Fruit fly (Drosophila melanogaster) whole organism, embryonic: ENCODE data around the gene CG3149.
A peak's percentile ranks its signal among the peaks of the same experiment; 100 is the strongest.

Experiments
- Abd-B ChIP-seq: fragments of 200-800 bp; sonication (Bioruptor generic); optimal IDR thresholded peaks from 2 replicates; lab custom pipeline; 2018; ENCODE audit warnings: missing biosample characterization, mild to moderate bottlenecking, missing genetic modification characterization, moderate library complexity
- B-H1 ChIP-seq: fragments of 200-800 bp; sonication (Bioruptor generic); IDR thresholded peaks from 3 replicates; pipeline ENCODE4 v1.3.6; 2022; ENCODE audit warnings: missing biosample characterization, missing genetic modification characterization
- CG10431 ChIP-seq: fragments of 200-800 bp; sonication (Bioruptor generic); optimal IDR thresholded peaks from 3 replicates; lab custom pipeline; 2018; ENCODE audit warnings: missing biosample characterization, mild to moderate bottlenecking, missing genetic modification characterization
- CG10543 ChIP-seq: fragments of 200-800 bp; sonication (Bioruptor generic); optimal IDR thresholded peaks from 3 replicates; lab custom pipeline; 2017; ENCODE audit warnings: missing biosample characterization, mild to moderate bottlenecking, missing genetic modification characterization, moderate library complexity
- CG10654 ChIP-seq: fragments of 200-800 bp; sonication (Bioruptor generic); optimal IDR thresholded peaks from 2 replicates; lab custom pipeline; 2016; ENCODE audit warnings: missing biosample characterization, missing genetic modification characterization
- CG10959 ChIP-seq: fragments of 200-800 bp; sonication (Bioruptor generic); IDR thresholded peaks from 2 replicates; pipeline ENCODE4 v1.3.6; 2022; ENCODE audit warnings: missing biosample characterization, missing genetic modification characterization
- CG11723 ChIP-seq: fragments of 200-800 bp; sonication (Bioruptor generic); optimal IDR thresholded peaks from 2 replicates; lab custom pipeline; 2017; ENCODE audit warnings: missing biosample characterization, mild to moderate bottlenecking, missing genetic modification characterization
- CG12942 ChIP-seq: fragments of 200-800 bp; sonication (Bioruptor generic); optimal IDR thresholded peaks from 3 replicates; lab custom pipeline; 2016; ENCODE audit warnings: missing biosample characterization, missing genetic modification characterization
- CG14860 ChIP-seq: fragments of 200-800 bp; sonication (Bioruptor generic); IDR thresholded peaks from 3 replicates; pipeline ENCODE4 v1.3.6; 2022; ENCODE audit warnings: missing biosample characterization, missing genetic modification characterization; ENCODE audit not compliant: partially characterized antibody
- CG14965 ChIP-seq: fragments of 200-800 bp; sonication (Bioruptor generic); optimal IDR thresholded peaks from 2 replicates; lab custom pipeline; 2016; ENCODE audit warnings: missing biosample characterization, missing genetic modification characterization, borderline replicate concordance
- CG1647 ChIP-seq: fragments of 200-800 bp; sonication (Bioruptor generic); optimal IDR thresholded peaks from 3 replicates; lab custom pipeline; 2016; ENCODE audit warnings: missing biosample characterization, missing genetic modification characterization
- CG18011 ChIP-seq: fragments of 200-800 bp; sonication (Bioruptor generic); optimal IDR thresholded peaks from 2 replicates; lab custom pipeline; 2017; ENCODE audit warnings: missing biosample characterization, missing genetic modification characterization, mild to moderate bottlenecking, moderate library complexity, missing genotype
- CG18262 ChIP-seq: fragments of 200-800 bp; optimal IDR thresholded peaks from 3 replicates; lab custom pipeline; 2019; ENCODE audit warnings: missing biosample characterization, mild to moderate bottlenecking, missing genetic modification characterization, moderate library complexity
- CG1832 ChIP-seq: fragments of 200-800 bp; sonication (Bioruptor generic); optimal IDR thresholded peaks from 2 replicates; lab custom pipeline; 2017; ENCODE audit warnings: missing biosample characterization, mild to moderate bottlenecking, missing genetic modification characterization, inconsistent platforms
- CG2199 ChIP-seq: fragments of 200-800 bp; sonication (Bioruptor generic); IDR thresholded peaks from 3 replicates; pipeline ENCODE4 v1.3.6; 2022; ENCODE audit warnings: missing biosample characterization, missing genetic modification characterization
- CG32772 ChIP-seq: fragments of 200-800 bp; sonication (Bioruptor generic); IDR thresholded peaks from 2 replicates; pipeline ENCODE4 v1.3.6; 2022; ENCODE audit warnings: missing biosample characterization, missing genetic modification characterization
- CG3407 ChIP-seq: fragments of 200-800 bp; sonication (Bioruptor generic); optimal IDR thresholded peaks from 2 replicates; lab custom pipeline; 2018; ENCODE audit warnings: missing biosample characterization, mild to moderate bottlenecking, missing genetic modification characterization
- CG3838 ChIP-seq: fragments of 200-800 bp; sonication (Bioruptor generic); optimal IDR thresholded peaks from 3 replicates; lab custom pipeline; 2016; ENCODE audit warnings: missing biosample characterization, missing genetic modification characterization
- CG4854 ChIP-seq: fragments of 200-800 bp; sonication (Bioruptor generic); optimal IDR thresholded peaks from 2 replicates; lab custom pipeline; 2016; ENCODE audit warnings: missing biosample characterization, missing genetic modification characterization, inconsistent platforms
- CG6254 ChIP-seq: fragments of 200-800 bp; sonication (Bioruptor generic); optimal IDR thresholded peaks from 3 replicates; lab custom pipeline; 2017; ENCODE audit warnings: mild to moderate bottlenecking, missing biosample characterization, missing genetic modification reagents, missing genetic modification characterization
- CG6854 ChIP-seq: fragments of 200-800 bp; sonication (Bioruptor generic); optimal IDR thresholded peaks from 3 replicates; lab custom pipeline; 2017; ENCODE audit warnings: missing biosample characterization, mild to moderate bottlenecking, missing genetic modification characterization
- CG8281 ChIP-seq: fragments of 200-800 bp; sonication (Bioruptor generic); optimal IDR thresholded peaks from 2 replicates; lab custom pipeline; 2018; ENCODE audit warnings: missing biosample characterization, mild to moderate bottlenecking, missing genetic modification characterization, moderate library complexity
- Chrac-16 ChIP-seq: fragments of 200-800 bp; sonication (Bioruptor generic); optimal IDR thresholded peaks from 3 replicates; lab custom pipeline; 2016; ENCODE audit warnings: missing biosample characterization, missing genetic modification characterization
- CkIIα-i1 ChIP-seq: fragments of 200-800 bp; sonication (Bioruptor generic); IDR thresholded peaks from 2 replicates; pipeline ENCODE4 v1.3.6; 2022; ENCODE audit warnings: missing biosample characterization, missing genetic modification characterization
- Dek ChIP-seq: fragments of 200-800 bp; sonication (Bioruptor generic); optimal IDR thresholded peaks from 3 replicates; lab custom pipeline; 2019; ENCODE audit warnings: missing biosample characterization, mild to moderate bottlenecking, missing genetic modification characterization, moderate library complexity
- Dip3 ChIP-seq: fragments of 200-800 bp; sonication (Bioruptor generic); optimal IDR thresholded peaks from 3 replicates; lab custom pipeline; 2016; ENCODE audit warnings: missing biosample characterization, missing genetic modification characterization
- HmgD ChIP-seq: fragments of 200-800 bp; sonication (Bioruptor generic); optimal IDR thresholded peaks from 3 replicates; lab custom pipeline; 2016; ENCODE audit warnings: missing biosample characterization, missing genetic modification characterization
- Jarid2 ChIP-seq: fragments of 200-800 bp; sonication (Bioruptor generic); optimal IDR thresholded peaks from 3 replicates; lab custom pipeline; 2017; ENCODE audit warnings: mild to moderate bottlenecking, missing biosample characterization, missing genetic modification reagents, missing genetic modification characterization
- Lpt ChIP-seq: fragments of >200 bp; optimal IDR thresholded peaks from 2 replicates; lab custom pipeline; 2018; ENCODE audit warnings: missing biosample characterization, missing genetic modification characterization
- Mad ChIP-seq: fragments of 200-800 bp; sonication (Bioruptor generic); optimal IDR thresholded peaks from 2 replicates; lab custom pipeline; 2016; ENCODE audit warnings: missing biosample characterization, missing genetic modification characterization
- Oaz ChIP-seq: fragments of 200-800 bp; sonication (Bioruptor generic); IDR thresholded peaks from 2 replicates; pipeline ENCODE4 v1.3.6; 2022; ENCODE audit warnings: missing biosample characterization, missing genetic modification characterization
- Oli ChIP-seq: fragments of 200-800 bp; sonication (Bioruptor generic); optimal IDR thresholded peaks from 2 replicates; lab custom pipeline; 2018; ENCODE audit warnings: missing biosample characterization, mild to moderate bottlenecking, missing genetic modification characterization, moderate library complexity
- Opbp ChIP-seq: fragments of 200-800 bp; sonication (Bioruptor generic); IDR thresholded peaks from 3 replicates; pipeline ENCODE4 v1.3.6; 2022; ENCODE audit warnings: missing biosample characterization, missing genetic modification characterization; ENCODE audit not compliant: partially characterized antibody
- Rfx ChIP-seq: fragments of 200-800 bp; sonication (Bioruptor generic); IDR thresholded peaks from 2 replicates; pipeline ENCODE4 v1.3.6; 2022; ENCODE audit warnings: missing biosample characterization, missing genetic modification characterization
- al ChIP-seq: fragments of 200-800 bp; sonication (Bioruptor generic); IDR thresholded peaks from 2 replicates; pipeline ENCODE4 v1.3.6; 2022; ENCODE audit warnings: missing biosample characterization, missing genetic modification characterization
- ase ChIP-seq: fragments of 200-800 bp; sonication (Bioruptor generic); IDR thresholded peaks from 3 replicates; pipeline ENCODE4 v1.3.6; 2022; ENCODE audit warnings: missing biosample characterization, missing genetic modification characterization
- ash1 ChIP-seq: fragments of 200-800 bp; sonication (Bioruptor generic); optimal IDR thresholded peaks from 2 replicates; lab custom pipeline; 2018; ENCODE audit warnings: missing biosample characterization, mild to moderate bottlenecking, missing genetic modification characterization
- caup ChIP-seq: fragments of 200-800 bp; sonication (Bioruptor generic); optimal IDR thresholded peaks from 3 replicates; lab custom pipeline; 2017; ENCODE audit warnings: missing biosample characterization, mild to moderate bottlenecking, missing genetic modification characterization, moderate library complexity; ENCODE audit not compliant: severe bottlenecking
- chn ChIP-seq: fragments of 200-800 bp; sonication (Bioruptor generic); optimal IDR thresholded peaks from 2 replicates; lab custom pipeline; 2016; ENCODE audit warnings: missing biosample characterization, missing genetic modification characterization
- corto ChIP-seq: fragments of 200-800 bp; sonication (Bioruptor generic); optimal IDR thresholded peaks from 2 replicates; lab custom pipeline; 2016; ENCODE audit warnings: missing biosample characterization, mild to moderate bottlenecking, missing genetic modification characterization, moderate library complexity
- cwo ChIP-seq: fragments of 200-800 bp; sonication (Bioruptor generic); optimal IDR thresholded peaks from 3 replicates; lab custom pipeline; 2017; ENCODE audit warnings: missing biosample characterization, missing genetic modification characterization, mild to moderate bottlenecking, moderate library complexity, missing genetic modification reagents
- dpn ChIP-seq, 2 experiments: fragments of 200-800 bp; sonication (Bioruptor generic); optimal IDR thresholded peaks; 3 replicates each; lab custom pipeline; 2016; ENCODE audit warnings: missing biosample characterization in 2 of 2, missing genetic modification characterization in 2 of 2
- ems ChIP-seq: fragments of 200-800 bp; sonication (Bioruptor generic); optimal IDR thresholded peaks from 3 replicates; lab custom pipeline; 2016; ENCODE audit warnings: missing biosample characterization, missing genetic modification characterization
- fd102C ChIP-seq: fragments of 200-800 bp; sonication (Bioruptor generic); optimal IDR thresholded peaks from 2 replicates; lab custom pipeline; 2018; ENCODE audit warnings: missing biosample characterization, mild to moderate bottlenecking, missing genetic modification characterization, moderate library complexity
- fru ChIP-seq: fragments of >200 bp; optimal IDR thresholded peaks from 2 replicates; lab custom pipeline; 2017
- gcm2 ChIP-seq: fragments of 200-800 bp; sonication (Bioruptor generic); optimal IDR thresholded peaks from 2 replicates; lab custom pipeline; 2016; ENCODE audit warnings: missing biosample characterization, missing genetic modification characterization
- grau ChIP-seq: fragments of 200-800 bp; optimal IDR thresholded peaks from 3 replicates; lab custom pipeline; 2019; ENCODE audit warnings: missing biosample characterization, mild to moderate bottlenecking, missing genetic modification characterization, moderate library complexity
- klu ChIP-seq: fragments of 200-800 bp; sonication (Bioruptor generic); IDR thresholded peaks from 2 replicates; pipeline ENCODE4 v1.3.6; 2022; ENCODE audit warnings: missing biosample characterization, missing genetic modification characterization
- sens ChIP-seq: fragments of 200-800 bp; sonication (Bioruptor generic); peaks from one replicate; lab custom pipeline; 2016; ENCODE audit warnings: missing biosample characterization, missing genetic modification characterization
- slou ChIP-seq: fragments of 200-800 bp; sonication (Bioruptor generic); optimal IDR thresholded peaks from 3 replicates; lab custom pipeline; 2016; ENCODE audit warnings: missing biosample characterization, missing genetic modification characterization
- tgo ChIP-seq: fragments of 200-800 bp; sonication (Bioruptor generic); IDR thresholded peaks from 3 replicates; pipeline ENCODE4 v1.3.6; 2022; ENCODE audit warnings: missing biosample characterization, missing genetic modification characterization
- usp ChIP-seq: fragments of >200 bp; optimal IDR thresholded peaks from 2 replicates; lab custom pipeline; 2017; ENCODE audit warnings: missing biosample characterization, missing genetic modification characterization
- yki ChIP-seq: fragments of >200 bp; optimal IDR thresholded peaks from 3 replicates; lab custom pipeline; 2018

The CG3149 gene

dm6 chrX:5646228-5646627, 48.8 kb downstream of the CG3149 start (continued):
- TF ChIP-seq ash1 (GFP tag; lab: Kevin White, UChicago): no peak
- no peak for TF ChIP-seq dpn (GFP tag; optimal IDR thresholded peaks at IDR 0.05; lab: Kevin White, UChicago)
- TF ChIP-seq B-H1: no peak
- TF ChIP-seq tgo (GFP tag; lab: Robert Waterston, UW): no peak
- TF ChIP-seq Opbp (GFP tag; lab: Robert Waterston, UW): no peak
- TF ChIP-seq cwo (GFP tag; lab: Kevin White, UChicago): no peak
- no peak for TF ChIP-seq ase
- no peak for TF ChIP-seq fd102C (GFP tag; lab: Kevin White, UChicago)
- TF ChIP-seq CG10959 (GFP tag; lab: Robert Waterston, UW): no peak
- TF ChIP-seq CG11723 (GFP tag; lab: Kevin White, UChicago): no peak
- TF ChIP-seq Jarid2 (GFP tag; lab: Kevin White, UChicago): no peak
- TF ChIP-seq Chrac-16 (GFP tag; lab: Kevin White, UChicago): no peak
- TF ChIP-seq CG18011 (GFP tag; lab: Kevin White, UChicago): no peak
- TF ChIP-seq Abd-B (GFP tag; lab: Kevin White, UChicago): no peak
- TF ChIP-seq CG3407 (GFP tag; lab: Kevin White, UChicago): no peak
- no peak for TF ChIP-seq CG3838 (GFP tag; lab: Kevin White, UChicago)
- no peak for TF ChIP-seq CG10654 (GFP tag; lab: Kevin White, UChicago)
- no peak for TF ChIP-seq CG14965 (GFP tag; lab: Kevin White, UChicago)
- no peak for TF ChIP-seq ems (GFP tag; lab: Kevin White, UChicago)
- TF ChIP-seq Oaz (GFP tag; lab: Robert Waterston, UW): no peak
- TF ChIP-seq slou: no peak
- TF ChIP-seq corto (GFP tag; lab: Kevin White, UChicago): no peak
- TF ChIP-seq Lpt: no peak
- no peak for TF ChIP-seq CG6854
- peak; percentile 31 for TF ChIP-seq CG18262 (tag; lab: Kevin White, UChicago)
- no peak for TF ChIP-seq CG12942 (GFP tag; lab: Kevin White, UChicago)
- no peak for TF ChIP-seq yki (lab: Kevin White, UChicago)
- no peak for TF ChIP-seq Dek (tag; lab: Kevin White, UChicago)
- TF ChIP-seq CG8281 (tag; lab: Kevin White, UChicago): no peak
- TF ChIP-seq CG32772: no peak
- peak; percentile 17 for TF ChIP-seq grau (tag; lab: Kevin White, UChicago)
- TF ChIP-seq CkIIα-i1: no peak
- TF ChIP-seq CG1647 (GFP tag; lab: Kevin White, UChicago): no peak
- TF ChIP-seq fru (lab: Kevin White, UChicago): no peak
- TF ChIP-seq CG10543 (GFP tag; lab: Kevin White, UChicago): no peak
- TF ChIP-seq CG14860 (GFP tag; lab: Robert Waterston, UW): no peak
- peak; percentile 4 for TF ChIP-seq Oli
- TF ChIP-seq sens (GFP tag; lab: Kevin White, UChicago): peak; percentile 93
- TF ChIP-seq Rfx: no peak
- TF ChIP-seq CG2199 (GFP tag; lab: Robert Waterston, UW): no peak
- no peak for TF ChIP-seq usp (GFP tag; lab: Kevin White, UChicago)
- TF ChIP-seq klu (GFP tag; lab: Robert Waterston, UW): no peak
- TF ChIP-seq CG1832 (GFP tag; lab: Kevin White, UChicago): no peak
- TF ChIP-seq CG10431 (GFP tag; lab: Kevin White, UChicago): no peak
- no peak for TF ChIP-seq gcm2 (GFP tag; lab: Kevin White, UChicago)
- no peak for TF ChIP-seq CG4854 (GFP tag; lab: Kevin White, UChicago)
- no peak for TF ChIP-seq al (GFP tag; lab: Robert Waterston, UW)
- no peak for TF ChIP-seq CG6254 (GFP tag; lab: Kevin White, UChicago)
- no peak for TF ChIP-seq HmgD
- TF ChIP-seq Mad (GFP tag; lab: Kevin White, UChicago): no peak
- no peak for TF ChIP-seq caup
- TF ChIP-seq Dip3 (GFP tag; lab: Kevin White, UChicago): no peak
- TF ChIP-seq chn (GFP tag; lab: Kevin White, UChicago): no peak
